Worm (Caenorhabditis elegans) whole organism, L2 larva: ENCODE data around the gene srt-65.

Experiments used
- C34F6.9 ChIP-seq: fragments of 150-350 bp; optimal IDR thresholded peaks from 2 replicates; lab custom pipeline; 2014; ENCODE audit warnings: missing biosample characterization, missing genetic modification characterization
- R02D3.7 ChIP-seq: fragments of 150-350 bp; optimal IDR thresholded peaks from 2 replicates; lab custom pipeline; 2014; ENCODE audit warnings: missing biosample characterization, missing genetic modification characterization
- ZK546.5 ChIP-seq: sonication (generic microtip); optimal IDR thresholded peaks from 2 replicates; lab custom pipeline; 2017; ENCODE audit warnings: missing biosample characterization, missing genetic modification characterization
- aly-2 ChIP-seq: fragments of 150-350 bp; optimal IDR thresholded peaks from 2 replicates; lab custom pipeline; 2014; ENCODE audit warnings: missing biosample characterization, missing genetic modification characterization
- ama-1 ChIP-seq: fragments of 150-350 bp; optimal IDR thresholded peaks from 2 replicates; lab custom pipeline; 2018; ENCODE audit warnings: inconsistent platforms
- blmp-1 ChIP-seq: sonication (generic microtip); optimal IDR thresholded peaks from 2 replicates; lab custom pipeline; 2017; ENCODE audit warnings: missing genetic modification characterization, mild to moderate bottlenecking, missing compliant biosample characterization, antibody characterized with exemption, moderate library complexity; ENCODE audit not compliant: insufficient read depth
- ceh-16 ChIP-seq: fragments of 150-350 bp; optimal IDR thresholded peaks from 2 replicates; lab custom pipeline; 2014; ENCODE audit warnings: missing biosample characterization, missing genetic modification characterization
- ceh-82 ChIP-seq: fragments of 150-350 bp; optimal IDR thresholded peaks from 2 replicates; lab custom pipeline; 2014; ENCODE audit warnings: missing biosample characterization, missing genetic modification characterization
- crh-2 ChIP-seq: sonication (generic microtip); optimal IDR thresholded peaks from 2 replicates; lab custom pipeline; 2017; ENCODE audit warnings: missing biosample characterization, missing genetic modification characterization
- dmd-4 ChIP-seq: sonication (generic microtip); optimal IDR thresholded peaks from 2 replicates; lab custom pipeline; 2017; ENCODE audit warnings: missing biosample characterization, missing genetic modification characterization
- egl-27 ChIP-seq: sonication (generic microtip); optimal IDR thresholded peaks from 3 replicates; lab custom pipeline; 2017; ENCODE audit warnings: missing biosample characterization, missing genetic modification reagents, missing genetic modification characterization
- elt-1 ChIP-seq: fragments of 150-350 bp; optimal IDR thresholded peaks from 2 replicates; lab custom pipeline; 2014; ENCODE audit warnings: missing biosample characterization, missing genetic modification characterization
- elt-3 ChIP-seq: sonication (generic microtip); optimal IDR thresholded peaks from 2 replicates; lab custom pipeline; 2017; ENCODE audit warnings: missing biosample characterization, missing genetic modification characterization
- fos-1 ChIP-seq: fragments of 150-350 bp; optimal IDR thresholded peaks from 2 replicates; lab custom pipeline; 2014; ENCODE audit warnings: missing biosample characterization, missing genetic modification characterization
- gmeb-1 ChIP-seq: fragments of 150-350 bp; optimal IDR thresholded peaks from 2 replicates; lab custom pipeline; 2014; ENCODE audit warnings: missing biosample characterization, missing genetic modification characterization
- lin-11 ChIP-seq: fragments of 150-350 bp; sonication (generic microtip); optimal IDR thresholded peaks from 2 replicates; lab custom pipeline; 2014; ENCODE audit warnings: missing biosample characterization, missing genetic modification characterization, inconsistent platforms, mixed read lengths
- lin-13 ChIP-seq: fragments of 150-350 bp; optimal IDR thresholded peaks from 2 replicates; lab custom pipeline; 2014; ENCODE audit warnings: missing biosample characterization, missing genetic modification reagents, missing genetic modification characterization
- lin-39 ChIP-seq: fragments of 150-350 bp; optimal IDR thresholded peaks from 2 replicates; lab custom pipeline; 2014; ENCODE audit warnings: missing biosample characterization, missing genetic modification reagents, missing genetic modification characterization
- lsy-2 ChIP-seq, 2 experiments: fragments of 150-350 bp in 1 of 2; sonication (generic microtip) in 1 of 2; optimal IDR thresholded peaks; 2 replicates each; lab custom pipeline; 2014 to 2017; ENCODE audit warnings: missing biosample characterization in 2 of 2, missing genetic modification characterization in 2 of 2
- mab-5 ChIP-seq: fragments of 150-350 bp; optimal IDR thresholded peaks from 2 replicates; lab custom pipeline; 2014; ENCODE audit warnings: missing biosample characterization, missing genetic modification characterization
- mbf-1 ChIP-seq: sonication (generic microtip); optimal IDR thresholded peaks from 2 replicates; lab custom pipeline; 2017; ENCODE audit warnings: missing biosample characterization, missing genetic modification characterization
- nhr-10 ChIP-seq: sonication (generic microtip); optimal IDR thresholded peaks from 2 replicates; lab custom pipeline; 2017; ENCODE audit warnings: missing biosample characterization, missing genetic modification characterization
- nhr-11 ChIP-seq: fragments of 150-350 bp; optimal IDR thresholded peaks from 2 replicates; lab custom pipeline; 2014; ENCODE audit warnings: missing biosample characterization, missing genetic modification characterization
- nhr-12 ChIP-seq: fragments of 150-350 bp; optimal IDR thresholded peaks from 2 replicates; lab custom pipeline; 2014; ENCODE audit warnings: missing biosample characterization, missing genetic modification characterization
- nhr-129 ChIP-seq: fragments of 150-350 bp; optimal IDR thresholded peaks from 2 replicates; lab custom pipeline; 2014; ENCODE audit warnings: missing biosample characterization, missing genetic modification characterization
- nhr-23 ChIP-seq: fragments of 150-350 bp; optimal IDR thresholded peaks from 2 replicates; lab custom pipeline; 2014; ENCODE audit warnings: missing biosample characterization, missing genetic modification reagents, missing genetic modification characterization
- nhr-237 ChIP-seq: fragments of 150-350 bp; optimal IDR thresholded peaks from 2 replicates; lab custom pipeline; 2014; ENCODE audit warnings: missing biosample characterization, missing genetic modification characterization
- nhr-25 ChIP-seq: fragments of 150-350 bp; sonication (generic microtip); optimal IDR thresholded peaks from 3 replicates; lab custom pipeline; 2014; ENCODE audit warnings: missing biosample characterization, missing genetic modification characterization
- nhr-77 ChIP-seq: fragments of 150-350 bp; optimal IDR thresholded peaks from 2 replicates; lab custom pipeline; 2014; ENCODE audit warnings: missing biosample characterization, missing genetic modification characterization
- peb-1 ChIP-seq: fragments of 150-350 bp; optimal IDR thresholded peaks from 2 replicates; lab custom pipeline; 2014; ENCODE audit warnings: missing biosample characterization, missing genetic modification characterization
- sem-4 ChIP-seq: fragments of 150-350 bp; optimal IDR thresholded peaks from 2 replicates; lab custom pipeline; 2014; ENCODE audit warnings: missing biosample characterization, missing genetic modification reagents, missing genetic modification characterization
- skn-1 ChIP-seq: sonication (generic microtip); optimal IDR thresholded peaks from 2 replicates; lab custom pipeline; 2017; ENCODE audit warnings: missing biosample characterization, missing genetic modification characterization
- sma-3 ChIP-seq: sonication (generic microtip); optimal IDR thresholded peaks from 2 replicates; lab custom pipeline; 2016; ENCODE audit warnings: missing genetic modification reagents, missing genetic modification characterization, missing compliant biosample characterization
- sma-9 ChIP-seq, 2 experiments: fragments of 150-350 bp in 1 of 2; sonication (generic microtip) in 1 of 2; optimal IDR thresholded peaks; 2 replicates each; lab custom pipeline; 2014 to 2016; ENCODE audit warnings: missing genetic modification characterization in 2 of 2, mild to moderate bottlenecking in 1 of 2, missing biosample characterization in 1 of 2, missing compliant biosample characterization in 1 of 2, missing genetic modification reagents in 1 of 2, moderate library complexity in 1 of 2
- snpc-4 ChIP-seq: fragments of 150-350 bp; optimal IDR thresholded peaks from 2 replicates; lab custom pipeline; 2014; ENCODE audit warnings: missing biosample characterization, missing genetic modification characterization
- unc-39 ChIP-seq: fragments of 150-350 bp; optimal IDR thresholded peaks from 2 replicates; lab custom pipeline; 2014; ENCODE audit warnings: missing biosample characterization, missing genetic modification characterization
- unc-55 ChIP-seq: fragments of 150-350 bp; sonication (generic microtip); optimal IDR thresholded peaks from 3 replicates; lab custom pipeline; 2014; ENCODE audit warnings: missing biosample characterization, missing genetic modification reagents, missing genetic modification characterization
- unc-62 ChIP-seq: fragments of 150-350 bp; optimal IDR thresholded peaks from 2 replicates; lab custom pipeline; 2014; ENCODE audit warnings: missing biosample characterization, missing genetic modification reagents, missing genetic modification characterization
- zag-1 ChIP-seq: fragments of 150-350 bp; optimal IDR thresholded peaks from 2 replicates; lab custom pipeline; 2014; ENCODE audit warnings: missing biosample characterization, missing genetic modification characterization
- ztf-1 ChIP-seq: fragments of 200-800 bp; sonication (Bioruptor generic); conservative IDR thresholded peaks from 2 replicates; pipeline ENCODE4 v1.3.6; 2022; ENCODE audit warnings: missing genetic modification characterization, missing compliant biosample characterization
- ztf-11 ChIP-seq: sonication (generic microtip); optimal IDR thresholded peaks from 2 replicates; lab custom pipeline; 2017; ENCODE audit warnings: missing biosample characterization, missing genetic modification characterization
- ztf-4 ChIP-seq: fragments of 150-350 bp; optimal IDR thresholded peaks from 2 replicates; lab custom pipeline; 2014; ENCODE audit warnings: missing biosample characterization, missing genetic modification characterization

srt-65 gene

DNA sequence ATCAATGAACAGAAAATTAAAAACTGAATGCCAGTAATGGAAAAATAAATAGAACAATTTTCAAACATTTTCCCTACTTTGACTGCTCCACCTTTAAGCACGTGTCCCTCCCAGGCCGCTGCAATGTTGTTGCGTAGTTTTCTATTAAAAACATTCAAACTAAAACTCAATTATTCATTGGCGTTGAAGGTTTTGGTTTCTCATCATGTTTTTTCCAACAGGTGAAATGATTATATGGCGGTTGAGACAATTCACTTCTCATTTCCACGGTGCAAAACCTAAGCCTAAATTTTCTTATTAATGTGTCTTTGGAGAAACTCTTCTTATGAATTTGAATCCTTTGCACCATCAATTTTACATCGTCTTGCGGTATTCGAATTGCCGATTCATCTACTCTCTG, 21.9 kb downstream of the srt-65 start, which contains the start of gene srh-130:
TSS of gene srh-130 (plus strand) at position 301 of the 400 bp plus-strand sequence.
- TF ChIP-seq snpc-4 (tag; lab: Kevin White, UChicago) (no peak), skn-1 (tag; lab: Kevin White, UChicago) (no peak), ztf-4 (tag; lab: Kevin White, UChicago) (no peak), R02D3.7 (tag; lab: Kevin White, UChicago) (no peak)

DNA sequence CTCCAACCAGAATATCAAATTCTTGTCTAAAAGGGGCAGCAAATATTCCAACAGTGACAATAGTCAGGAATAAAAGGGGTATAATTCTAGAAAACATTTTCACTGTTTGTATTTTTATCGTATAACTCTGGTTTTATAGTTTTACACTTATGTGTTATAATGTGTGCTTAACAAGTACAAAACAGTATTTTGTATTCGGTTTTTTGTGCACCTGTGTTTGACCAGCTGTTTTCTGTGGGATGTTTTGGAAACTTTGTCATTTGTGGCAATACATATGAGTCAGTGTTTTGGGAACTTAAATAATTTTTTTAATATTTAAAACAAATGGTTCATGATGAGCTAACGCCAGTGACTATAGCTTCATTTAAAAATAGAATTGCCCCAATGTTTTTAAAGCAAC, 26.3 kb downstream of the srt-65 start, which contains the start of gene F14F9.6:
TSS of gene F14F9.6 (minus strand) at position 101 of the 400 bp plus-strand sequence.
- TF ChIP-seq ztf-1 (GFP tag; lab: Robert Waterston, UW) (no peak), dmd-4 (tag; lab: Kevin White, UChicago) (no peak), elt-3 (tag; lab: Kevin White, UChicago) (no peak), sma-9 (GFP tag; optimal IDR thresholded peaks at IDR 0.05; lab: Kevin White, UChicago) (no peak), sma-9 (tag; optimal IDR thresholded peaks at IDR 0.05; lab: Kevin White, UChicago) (no peak), nhr-10 (no peak)

ce11 chrV:5144541-5144940, 28.2 kb downstream of the srt-65 start, which contains the start of gene F14F9.2:
Gene F14F9.2 (plus strand): TSS chrV:5144841.
- TF ChIP-seq peb-1 (tag; lab: Kevin White, UChicago) (no peak), nhr-23 (tag; lab: Kevin White, UChicago) (no peak), lin-39 (tag; lab: Kevin White, UChicago) (no peak), nhr-11 (tag; lab: Kevin White, UChicago) (no peak), nhr-237 (tag; lab: Kevin White, UChicago) (no peak), unc-55 (GFP tag; lab: Kevin White, UChicago) (no peak), unc-39 (tag; lab: Kevin White, UChicago) (no peak), mab-5 (tag; lab: Kevin White, UChicago) (no peak), nhr-25 (no peak)

ce11 chrV:5143785-5144184, 28.9 kb downstream of the srt-65 start, which contains the start of gene srh-129:
Gene srh-129 (minus strand): TSS chrV:5143885.
- TF ChIP-seq ztf-11 (tag; lab: Kevin White, UChicago) (no peak), lin-39 (tag; lab: Kevin White, UChicago) (no peak), ceh-16 (tag; lab: Kevin White, UChicago) (no peak)

ce11 chrV:5137919-5138318, 34.8 kb downstream of the srt-65 start, which contains the start of gene F14F9.3:
Gene F14F9.3 (plus strand): TSS chrV:5138219.
- TF ChIP-seq nhr-12: no peak
- no peak for TF ChIP-seq ama-1 (lab: Kevin White, UChicago)
- no peak for TF ChIP-seq unc-62
- TF ChIP-seq fos-1 (tag; lab: Kevin White, UChicago): no peak
- no peak for TF ChIP-seq crh-2
- TF ChIP-seq C34F6.9 (tag; lab: Kevin White, UChicago): no peak
- no peak for TF ChIP-seq nhr-129 (tag; lab: Kevin White, UChicago)
- no peak for TF ChIP-seq sma-3 (GFP tag; lab: Kevin White, UChicago)
- no peak for TF ChIP-seq mab-5 (tag; lab: Kevin White, UChicago)
- TF ChIP-seq nhr-77: no peak
- no peak for TF ChIP-seq lin-39 (tag; lab: Kevin White, UChicago)
- TF ChIP-seq nhr-10: no peak
- no peak for TF ChIP-seq snpc-4 (tag; lab: Kevin White, UChicago)
- no peak for TF ChIP-seq lin-13 (GFP tag; lab: Kevin White, UChicago)
- no peak for TF ChIP-seq nhr-11 (tag; lab: Kevin White, UChicago)
- TF ChIP-seq nhr-237 (tag; lab: Kevin White, UChicago): no peak
- no peak for TF ChIP-seq aly-2 (tag; lab: Kevin White, UChicago)
- TF ChIP-seq sma-9 (GFP tag; optimal IDR thresholded peaks at IDR 0.05; lab: Kevin White, UChicago): no peak
- TF ChIP-seq sma-9 (tag; optimal IDR thresholded peaks at IDR 0.05; lab: Kevin White, UChicago): no peak
- no peak for TF ChIP-seq egl-27 (tag; lab: Kevin White, UChicago)
- no peak for TF ChIP-seq gmeb-1 (tag; lab: Kevin White, UChicago)

DNA sequence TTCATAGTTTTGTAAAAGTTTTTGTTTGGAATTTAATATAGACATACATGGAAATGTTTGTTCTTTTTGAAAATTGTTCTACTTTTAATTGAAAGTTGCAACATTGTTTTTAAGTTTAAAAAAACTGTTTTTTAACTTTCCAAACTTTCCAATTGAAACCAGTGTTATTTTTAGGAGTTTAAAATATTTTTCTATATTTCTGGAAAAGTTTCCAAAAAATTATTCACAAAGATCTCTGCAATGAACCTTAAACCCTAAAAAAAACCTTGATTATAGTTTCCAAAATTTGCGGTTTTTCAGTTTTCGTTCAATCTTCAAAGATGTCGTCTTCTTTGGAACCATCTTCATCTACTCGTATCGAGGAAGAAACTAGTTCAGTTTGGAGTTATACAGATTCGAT, 40.3 kb downstream of the srt-65 start, which contains the start of gene F14F9.4:
TSS of gene F14F9.4 (plus strand) at position 301 of the 400 bp plus-strand sequence.
- no peak for TF ChIP-seq lin-11 (tag; lab: Kevin White, UChicago)
- TF ChIP-seq lsy-2 (tag; optimal IDR thresholded peaks at IDR 0.05; lab: Kevin White, UChicago): no peak
- TF ChIP-seq egl-27 (tag; lab: Kevin White, UChicago): no peak
- no peak for TF ChIP-seq gmeb-1 (tag; lab: Kevin White, UChicago)
- no peak for TF ChIP-seq zag-1 (tag; lab: Kevin White, UChicago)
- no peak for TF ChIP-seq blmp-1 (tag; lab: Kevin White, UChicago)
- no peak for TF ChIP-seq ceh-82 (tag; lab: Kevin White, UChicago)
- no peak for TF ChIP-seq sem-4 (tag; lab: Kevin White, UChicago)
- no peak for TF ChIP-seq ZK546.5
- no peak for TF ChIP-seq nhr-77
- no peak for TF ChIP-seq lin-13 (GFP tag; lab: Kevin White, UChicago)
- no peak for TF ChIP-seq ztf-1 (GFP tag; lab: Robert Waterston, UW)
- TF ChIP-seq crh-2: no peak
- no peak for TF ChIP-seq elt-1 (tag; lab: Kevin White, UChicago)
- TF ChIP-seq mbf-1 (tag; lab: Kevin White, UChicago): no peak
- TF ChIP-seq sma-3 (GFP tag; lab: Kevin White, UChicago): no peak
- no peak for TF ChIP-seq nhr-12
- TF ChIP-seq skn-1 (tag; lab: Kevin White, UChicago): no peak
- no peak for TF ChIP-seq aly-2 (tag; lab: Kevin White, UChicago)
